Worm (Caenorhabditis elegans) whole organism, mixed stage, embryonic: ENCODE data around the gene Y14H12A.1.
A peak's percentile ranks its signal among the peaks of the same experiment; 100 is the strongest.

Experiments
- M03D4.4 ChIP-seq: sonication (generic microtip); optimal IDR thresholded peaks from 2 replicates; lab custom pipeline; 2017; ENCODE audit warnings: mild to moderate bottlenecking, missing genetic modification characterization, missing compliant biosample characterization
- blmp-1 ChIP-seq: fragments of 150-350 bp; optimal IDR thresholded peaks from 2 replicates; lab custom pipeline; 2014; ENCODE audit warnings: missing biosample characterization, missing genetic modification characterization
- ceh-39 ChIP-seq: fragments of 150-350 bp; optimal IDR thresholded peaks from 2 replicates; lab custom pipeline; 2014; ENCODE audit warnings: missing biosample characterization, missing genetic modification characterization
- ceh-43 ChIP-seq: fragments of 200-800 bp; sonication (Bioruptor generic); optimal IDR thresholded peaks from 2 replicates; lab custom pipeline; 2018; ENCODE audit warnings: mild to moderate bottlenecking, missing genetic modification characterization, moderate library complexity, missing compliant biosample characterization
- ceh-83 ChIP-seq: fragments of 200-800 bp; sonication (Bioruptor generic); optimal IDR thresholded peaks from 2 replicates; lab custom pipeline; 2018; ENCODE audit warnings: mild to moderate bottlenecking, missing genetic modification characterization, missing compliant biosample characterization
- ces-1 ChIP-seq: fragments of 150-350 bp; optimal IDR thresholded peaks from 2 replicates; lab custom pipeline; 2014; ENCODE audit warnings: missing biosample characterization, missing genetic modification reagents, missing genetic modification characterization
- cnd-1 ChIP-seq: fragments of 200-800 bp; sonication (Bioruptor generic); optimal IDR thresholded peaks from 2 replicates; lab custom pipeline; 2018; ENCODE audit warnings: mild to moderate bottlenecking, missing genetic modification characterization, missing compliant biosample characterization
- drap-1 ChIP-seq: fragments of 200-800 bp; sonication (Bioruptor generic); optimal IDR thresholded peaks from 3 replicates; lab custom pipeline; 2018; ENCODE audit warnings: mild to moderate bottlenecking, missing genetic modification characterization, missing compliant biosample characterization
- elt-1 ChIP-seq: sonication (generic microtip); optimal IDR thresholded peaks from 2 replicates; lab custom pipeline; 2017; ENCODE audit warnings: missing genetic modification characterization, mild to moderate bottlenecking, missing compliant biosample characterization, antibody characterized with exemption, moderate library complexity, borderline replicate concordance; ENCODE audit not compliant: insufficient read depth
- elt-3 ChIP-seq: fragments of 150-350 bp; optimal IDR thresholded peaks from 2 replicates; lab custom pipeline; 2014; ENCODE audit warnings: missing biosample characterization, missing genetic modification characterization
- flh-1 ChIP-seq: fragments of 200-800 bp; sonication (Bioruptor generic); optimal IDR thresholded peaks from 2 replicates; lab custom pipeline; 2018; ENCODE audit warnings: mild to moderate bottlenecking, missing genetic modification characterization, moderate library complexity, missing compliant biosample characterization
- ham-2 ChIP-seq: fragments of 200-800 bp; sonication (Bioruptor generic); optimal IDR thresholded peaks from 2 replicates; lab custom pipeline; 2018; ENCODE audit warnings: mild to moderate bottlenecking, missing genetic modification characterization, missing compliant biosample characterization
- hlh-1 ChIP-seq: fragments of 150-350 bp; optimal IDR thresholded peaks from 2 replicates; lab custom pipeline; 2014; ENCODE audit warnings: missing biosample characterization, missing genetic modification reagents, missing genetic modification characterization
- lin-13 ChIP-seq: fragments of 150-350 bp; optimal IDR thresholded peaks from 2 replicates; lab custom pipeline; 2014; ENCODE audit warnings: missing biosample characterization, missing genetic modification characterization
- lin-32 ChIP-seq: fragments of 200-800 bp; sonication (Bioruptor generic); optimal IDR thresholded peaks from 2 replicates; lab custom pipeline; 2018; ENCODE audit warnings: mild to moderate bottlenecking, missing genetic modification characterization, missing compliant biosample characterization
- lsy-2 ChIP-seq: fragments of 150-350 bp; optimal IDR thresholded peaks from 2 replicates; lab custom pipeline; 2014; ENCODE audit warnings: missing biosample characterization, missing genetic modification characterization
- mab-5 ChIP-seq: fragments of 150-350 bp; optimal IDR thresholded peaks from 2 replicates; lab custom pipeline; 2014; ENCODE audit warnings: missing biosample characterization, missing genetic modification characterization
- mep-1 ChIP-seq: fragments of 150-350 bp; optimal IDR thresholded peaks from 2 replicates; lab custom pipeline; 2017; ENCODE audit warnings: missing biosample characterization, missing genetic modification reagents, missing genetic modification characterization, inconsistent platforms
- mls-2 ChIP-seq: sonication (generic microtip); optimal IDR thresholded peaks from 2 replicates; lab custom pipeline; 2016; ENCODE audit warnings: mild to moderate bottlenecking, missing genetic modification characterization, moderate library complexity, missing compliant biosample characterization
- nhr-12 ChIP-seq: fragments of 150-350 bp; optimal IDR thresholded peaks from 2 replicates; lab custom pipeline; 2014; ENCODE audit warnings: missing biosample characterization, missing genetic modification characterization
- nhr-2 ChIP-seq: fragments of 150-350 bp; optimal IDR thresholded peaks from 2 replicates; lab custom pipeline; 2014; ENCODE audit warnings: missing biosample characterization, missing genetic modification characterization
- nhr-237 ChIP-seq: fragments of 150-350 bp; optimal IDR thresholded peaks from 2 replicates; lab custom pipeline; 2014; ENCODE audit warnings: missing biosample characterization, missing genetic modification characterization
- nhr-76 ChIP-seq: sonication (generic microtip); optimal IDR thresholded peaks from 2 replicates; lab custom pipeline; 2017; ENCODE audit warnings: missing biosample characterization, missing genetic modification characterization
- pha-4 ChIP-seq: fragments of 150-350 bp; optimal IDR thresholded peaks from 2 replicates; lab custom pipeline; 2018; ENCODE audit warnings: missing biosample characterization, missing genetic modification reagents, missing genetic modification characterization
- snpc-4 ChIP-seq: fragments of 150-350 bp; optimal IDR thresholded peaks from 2 replicates; lab custom pipeline; 2014; ENCODE audit warnings: missing biosample characterization, missing genetic modification characterization
- sptf-1 ChIP-seq: sonication (generic microtip); optimal IDR thresholded peaks from 2 replicates; lab custom pipeline; 2017; ENCODE audit warnings: mild to moderate bottlenecking, missing genetic modification characterization, moderate library complexity, missing compliant biosample characterization
- unc-120 ChIP-seq: sonication (generic microtip); optimal IDR thresholded peaks from 2 replicates; lab custom pipeline; 2017; ENCODE audit warnings: missing genetic modification characterization, missing compliant biosample characterization; ENCODE audit not compliant: poor library complexity, severe bottlenecking
- unc-39 ChIP-seq: fragments of 150-350 bp; optimal IDR thresholded peaks from 2 replicates; lab custom pipeline; 2014; ENCODE audit warnings: missing biosample characterization, missing genetic modification characterization
- unc-62 ChIP-seq: fragments of 150-350 bp; optimal IDR thresholded peaks from 2 replicates; lab custom pipeline; 2014; ENCODE audit warnings: missing biosample characterization, missing genetic modification reagents, missing genetic modification characterization
- zip-8 ChIP-seq: fragments of 150-350 bp; optimal IDR thresholded peaks from 2 replicates; lab custom pipeline; 2014; ENCODE audit warnings: missing biosample characterization, missing genetic modification characterization
- ztf-11 ChIP-seq: fragments of 150-350 bp; optimal IDR thresholded peaks from 2 replicates; lab custom pipeline; 2014; ENCODE audit warnings: missing biosample characterization, missing genetic modification characterization

The Y14H12A.1 gene

DNA sequence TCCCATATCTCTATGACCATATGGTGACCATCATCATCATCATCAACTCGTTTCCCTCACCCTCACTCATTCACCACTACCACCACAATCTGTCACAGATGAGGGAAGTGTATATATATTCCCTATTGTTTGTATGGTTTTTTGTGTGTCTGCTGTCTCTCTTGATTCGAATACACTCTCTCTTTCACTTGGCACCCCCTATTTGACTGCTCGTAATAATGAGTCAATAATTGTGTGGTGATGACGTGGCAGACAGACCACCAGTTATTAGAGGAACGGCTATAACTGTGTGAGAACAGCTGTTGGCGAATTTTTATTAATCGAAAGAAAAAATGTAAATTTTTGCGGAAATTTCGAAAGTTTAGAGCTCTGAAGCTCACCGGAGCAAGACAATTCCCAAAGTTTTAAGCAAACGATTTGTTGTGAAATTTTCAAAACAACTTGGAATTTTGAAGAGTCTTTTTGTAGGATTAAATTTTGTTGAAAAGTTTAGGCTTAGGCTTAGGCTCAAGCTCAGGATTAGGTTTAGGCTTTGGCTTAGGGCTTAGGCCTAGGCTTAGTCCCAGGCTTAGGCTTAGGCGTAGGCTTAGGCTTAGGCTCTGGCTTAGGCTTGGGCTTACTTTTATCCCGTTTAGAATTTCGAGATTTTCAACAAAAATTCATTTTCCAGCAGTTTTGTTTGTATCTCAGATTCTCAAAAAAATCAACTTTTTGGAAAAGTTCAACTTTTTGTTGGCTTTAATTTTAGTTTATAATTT, 35.4 kb upstream of the Y14H12A.1 start:
- TF ChIP-seq cnd-1 (peak; percentile 80), mab-5 (tag; lab: Kevin White, UChicago) (no peak), nhr-237 (tag; lab: Kevin White, UChicago) (no peak), unc-62 (peak; percentile 69), flh-1 (no peak), blmp-1 (tag; lab: Kevin White, UChicago) (no peak), ceh-43 (GFP tag; lab: Kevin White, UChicago) (peak; percentile 3), mep-1 (tag; lab: Kevin White, UChicago) (peak; percentile 15), ceh-39 (tag; lab: Kevin White, UChicago) (peak; percentile 64), sptf-1 (no peak), hlh-1 (tag; lab: Kevin White, UChicago) (no peak), mls-2 (tag; lab: Kevin White, UChicago) (peak; percentile 9), M03D4.4 (no peak), elt-1 (tag; lab: Kevin White, UChicago) (no peak), snpc-4 (tag; lab: Kevin White, UChicago) (no peak), nhr-2 (peak; percentile 83), lsy-2 (tag; lab: Kevin White, UChicago) (no peak), lin-32 (peak; percentile 69), unc-120 (tag; lab: Kevin White, UChicago) (no peak), zip-8 (tag; lab: Kevin White, UChicago) (no peak)

- peak; percentile 9 for TF ChIP-seq sptf-1
- TF ChIP-seq unc-120 (tag; lab: Kevin White, UChicago), result peak; percentile 71
- TF ChIP-seq drap-1 (GFP tag; lab: Kevin White, UChicago), result peak; percentile 18
- TF ChIP-seq ham-2, result no peak
- peak; percentile 48 for TF ChIP-seq nhr-237 (tag; lab: Kevin White, UChicago)
- no peak for TF ChIP-seq nhr-12 (tag; lab: Kevin White, UChicago)
- TF ChIP-seq ces-1 (GFP tag; lab: Kevin White, UChicago), result peak; percentile 84
- TF ChIP-seq nhr-2, result no peak
- peak; percentile 46 for TF ChIP-seq unc-62
- TF ChIP-seq cnd-1, result peak; percentile 15
- no peak for TF ChIP-seq snpc-4 (tag; lab: Kevin White, UChicago)
- no peak for TF ChIP-seq unc-39 (tag; lab: Kevin White, UChicago)
- no peak for TF ChIP-seq elt-3 (tag; lab: Kevin White, UChicago)
- no peak for TF ChIP-seq mab-5 (tag; lab: Kevin White, UChicago)
- peak; percentile 21 for TF ChIP-seq mep-1 (tag; lab: Kevin White, UChicago)
- peak; percentile 35 for TF ChIP-seq zip-8 (tag; lab: Kevin White, UChicago)
- peak; percentile 45 for TF ChIP-seq mls-2 (tag; lab: Kevin White, UChicago)
- no peak for TF ChIP-seq flh-1
- TF ChIP-seq ceh-83, result no peak
- TF ChIP-seq pha-4, result peak; percentile 95
- no peak for TF ChIP-seq blmp-1 (tag; lab: Kevin White, UChicago)
- no peak for TF ChIP-seq nhr-76 (tag; lab: Kevin White, UChicago)
These were observed 34.2 kb upstream of the Y14H12A.1 start for ce11 chrII:3958673-3959299.

DNA sequence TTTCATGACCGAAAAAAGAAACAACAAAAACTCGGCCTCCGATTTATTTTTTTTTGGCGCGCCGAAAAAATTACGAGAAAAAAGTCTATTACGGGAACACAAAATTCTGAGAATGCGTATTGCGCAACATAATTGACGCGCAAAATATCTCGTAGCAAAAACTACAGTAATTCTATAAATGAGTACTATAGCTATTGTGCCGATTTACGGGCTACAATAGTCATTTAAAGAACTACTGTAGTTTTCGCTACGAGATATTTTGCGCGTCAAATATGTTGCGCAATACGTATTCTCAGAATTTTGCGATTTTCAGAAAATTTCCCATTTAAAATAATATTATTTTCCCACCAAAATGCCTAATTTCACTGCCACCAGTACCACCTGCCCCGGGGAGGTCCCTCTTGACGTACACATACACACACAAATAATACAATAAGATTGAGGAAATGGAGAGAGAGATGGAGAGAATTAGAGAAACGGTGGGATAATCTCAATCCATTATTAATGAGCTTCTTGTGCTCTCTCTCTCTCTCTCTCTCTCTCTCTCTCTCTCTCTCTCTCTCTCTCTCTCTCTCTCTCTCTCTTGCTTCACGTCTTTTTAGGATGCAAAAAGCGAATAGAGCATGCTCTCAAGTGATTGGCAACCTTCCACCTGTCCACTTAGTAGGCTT, 33.4 kb upstream of the Y14H12A.1 start:
- peak; percentile 53 for TF ChIP-seq mls-2 (tag; lab: Kevin White, UChicago)
- no peak for TF ChIP-seq mab-5 (tag; lab: Kevin White, UChicago)
- TF ChIP-seq cnd-1, result peak; percentile 62
- TF ChIP-seq ham-2, result no peak
- TF ChIP-seq blmp-1 (tag; lab: Kevin White, UChicago), result no peak
- TF ChIP-seq mep-1 (tag; lab: Kevin White, UChicago), result peak; percentile 12
- TF ChIP-seq lin-13, result no peak
- peak; percentile 87 for TF ChIP-seq ces-1 (GFP tag; lab: Kevin White, UChicago)
- peak; percentile 5 for TF ChIP-seq unc-62
- TF ChIP-seq ztf-11 (tag; lab: Kevin White, UChicago), result peak; percentile 51
- no peak for TF ChIP-seq nhr-237 (tag; lab: Kevin White, UChicago)
- peak; percentile 53 for TF ChIP-seq sptf-1
- no peak for TF ChIP-seq ceh-39 (tag; lab: Kevin White, UChicago)
- peak; percentile 21 for TF ChIP-seq hlh-1 (tag; lab: Kevin White, UChicago)
- TF ChIP-seq drap-1 (GFP tag; lab: Kevin White, UChicago), result peak; percentile 31
- TF ChIP-seq zip-8 (tag; lab: Kevin White, UChicago), result peak; percentile 95
- TF ChIP-seq unc-39 (tag; lab: Kevin White, UChicago), result no peak
